Worm (Caenorhabditis elegans) whole organism, L2 larva: ENCODE measurements around the gene F17E9.3.

ENCODE experiments used
- aly-2 ChIP-seq: fragments of 150-350 bp; optimal IDR thresholded peaks from 2 replicates; lab custom pipeline; 2014; ENCODE audit warnings: missing biosample characterization, missing genetic modification characterization
- ama-1 ChIP-seq: fragments of 150-350 bp; optimal IDR thresholded peaks from 2 replicates; lab custom pipeline; 2018; ENCODE audit warnings: inconsistent platforms
- lin-11 ChIP-seq: fragments of 150-350 bp; sonication (generic microtip); optimal IDR thresholded peaks from 2 replicates; lab custom pipeline; 2014; ENCODE audit warnings: missing biosample characterization, missing genetic modification characterization, inconsistent platforms, mixed read lengths
- nhr-23 ChIP-seq: fragments of 150-350 bp; optimal IDR thresholded peaks from 2 replicates; lab custom pipeline; 2014; ENCODE audit warnings: missing biosample characterization, missing genetic modification reagents, missing genetic modification characterization
- nhr-6 ChIP-seq: fragments of 150-350 bp; optimal IDR thresholded peaks from 2 replicates; lab custom pipeline; 2014; ENCODE audit warnings: missing biosample characterization, missing genetic modification characterization
- sma-9 ChIP-seq, 2 experiments: fragments of 150-350 bp in 1 of 2; sonication (generic microtip) in 1 of 2; optimal IDR thresholded peaks; 2 replicates each; lab custom pipeline; 2014 to 2016; ENCODE audit warnings: missing genetic modification characterization in 2 of 2, mild to moderate bottlenecking in 1 of 2, missing biosample characterization in 1 of 2, missing compliant biosample characterization in 1 of 2, missing genetic modification reagents in 1 of 2, moderate library complexity in 1 of 2

- TF ChIP-seq ama-1 (lab: Kevin White, UChicago) = no peak
- TF ChIP-seq aly-2 (tag; lab: Kevin White, UChicago) = no peak
- TF ChIP-seq lin-11 = no peak
- TF ChIP-seq nhr-23 (tag; lab: Kevin White, UChicago) = no peak
- no peak for TF ChIP-seq sma-9 (GFP tag; optimal IDR thresholded peaks at IDR 0.05; lab: Kevin White, UChicago)
- TF ChIP-seq sma-9 (tag; optimal IDR thresholded peaks at IDR 0.05; lab: Kevin White, UChicago) = no peak
- no peak for TF ChIP-seq nhr-6 (tag; lab: Kevin White, UChicago)
Observed at ce11 chrIV:8312846-8313245, 41.8 kb upstream of the F17E9.3 start, which contains the start of gene F35H10.10.
